Fruit fly (Drosophila melanogaster): ENCODE measurements around the gene CG10469.

The CG10469 gene

dm6 chr3L:6074975-6075692, 18.0 kb downstream of the CG10469 start, which contains the start of the genes CG13295 and CG6610 (continued):
- TF ChIP-seq CG34376 (GFP tag; optimal IDR thresholded peaks at IDR 0.05) (peak; percentile 69), cg (GFP tag; optimal IDR thresholded peaks at IDR 0.05) (no peak), CrebB (tag; optimal IDR thresholded peaks at IDR 0.05) (peak; percentile 23), maf-S (GFP tag; optimal IDR thresholded peaks at IDR 0.05) (no peak), prd (optimal IDR thresholded peaks at IDR 0.05) (no peak), prd (GFP tag; IDR thresholded peaks at IDR 0.05) (peak; percentile 75), zfh1 (GFP tag; IDR thresholded peaks at IDR 0.05) (no peak), chinmo (GFP tag; IDR thresholded peaks at IDR 0.05; ENCODE audit: partially characterized antibody) (0 out of 4 replicates have a peak, but pooled peaks have one; percentile 13), sens-2 (GFP tag; IDR thresholded peaks at IDR 0.05) (no peak), CG7357 (GFP tag; IDR thresholded peaks at IDR 0.05) (0 out of 3 replicates have a peak, but pooled peaks have one; percentile 29), mld (GFP tag; IDR thresholded peaks at IDR 0.05; ENCODE audit: partially characterized antibody) (no peak), Six4 (GFP tag; optimal IDR thresholded peaks at IDR 0.05) (no peak), slbo (GFP tag; IDR thresholded peaks at IDR 0.05) (peak; percentile 70), CG31388 (GFP tag; optimal IDR thresholded peaks at IDR 0.05) (no peak), CG2712 (tag; optimal IDR thresholded peaks at IDR 0.05) (peak; percentile 66), TFAM (GFP tag; optimal IDR thresholded peaks at IDR 0.05) (no peak), CG13287 (GFP tag; IDR thresholded peaks at IDR 0.05; ENCODE audit: partially characterized antibody) (peak; percentile 19; the same call in 1 of the 2 replicates), CG7271 (tag; optimal IDR thresholded peaks at IDR 0.05) (no peak), CG16815 (GFP tag; optimal IDR thresholded peaks at IDR 0.05) (peak; percentile 42), HLH3B (GFP tag; IDR thresholded peaks at IDR 0.05) (peak; percentile 27; the same call in 1 of the 2 replicates), hbn (GFP tag; IDR thresholded peaks at IDR 0.05; ENCODE audit: partially characterized antibody) (no peak), B-H2 (GFP tag; optimal IDR thresholded peaks at IDR 0.05) (peak; percentile 71), Fer2 (tag; optimal IDR thresholded peaks at IDR 0.05) (peak; percentile 65), CG13775 (GFP tag; optimal IDR thresholded peaks at IDR 0.05) (peak; percentile 66), CG12391 (tag; optimal IDR thresholded peaks at IDR 0.05) (peak; percentile 71), CG11504 (tag; optimal IDR thresholded peaks at IDR 0.05) (peak; percentile 64), CG16779 (GFP tag; IDR thresholded peaks at IDR 0.05) (no peak), CG10462 (GFP tag; optimal IDR thresholded peaks at IDR 0.05) (peak; percentile 13), lilli (GFP tag; optimal IDR thresholded peaks at IDR 0.05) (peak; percentile 71), lbe (GFP tag; optimal IDR thresholded peaks at IDR 0.05) (no peak), dati (GFP tag; IDR thresholded peaks at IDR 0.05) (no peak), CG6654 (GFP tag; optimal IDR thresholded peaks at IDR 0.05) (no peak), Hr39 (optimal IDR thresholded peaks at IDR 0.05) (no peak), Ravus (GFP tag; IDR thresholded peaks at IDR 0.05) (no peak), CG10979 (tag; optimal IDR thresholded peaks at IDR 0.05) (peak; percentile 55), CG1603 (tag; optimal IDR thresholded peaks at IDR 0.05) (no peak), Nf-YC (tag; optimal IDR thresholded peaks at IDR 0.05) (peak; percentile 60), CG11456 (GFP tag; IDR thresholded peaks at IDR 0.05) (peak; percentile 3; the same call in 1 of the 3 replicates), CG6813 (GFP tag; optimal IDR thresholded peaks at IDR 0.05) (no peak), CG1529 (GFP tag; optimal IDR thresholded peaks at IDR 0.05) (peak; percentile 29), Meics (GFP tag; optimal IDR thresholded peaks at IDR 0.05) (peak; percentile 52), hb (GFP tag; IDR thresholded peaks at IDR 0.05; ENCODE audit: partially characterized antibody) (no peak), Pdp1 (GFP tag; optimal IDR thresholded peaks at IDR 0.05) (peak; percentile 55 to 88), schlank (tag; optimal IDR thresholded peaks at IDR 0.05) (no peak), MESR4 (GFP tag; optimal IDR thresholded peaks at IDR 0.05) (peak; percentile 79), CG11085 (GFP tag; IDR thresholded peaks at IDR 0.05) (peak; percentile 60), ERR (GFP tag; optimal IDR thresholded peaks at IDR 0.05) (no peak), crp (GFP tag; optimal IDR thresholded peaks at IDR 0.05) (peak in 1 of 2 experiments; percentile 25), CG16863 (GFP tag; optimal IDR thresholded peaks at IDR 0.05) (no peak)
